Worm (Caenorhabditis elegans) whole organism, L4 larva: ENCODE data around the gene egl-21.

Experiments used
- F10B5.3 ChIP-seq: sonication (generic microtip); optimal IDR thresholded peaks from 2 replicates; lab custom pipeline; 2016; ENCODE audit warnings: mild to moderate bottlenecking, missing genetic modification characterization, missing compliant biosample characterization
- Y105C5A.15 ChIP-seq: fragments of 200-800 bp; sonication (Bioruptor generic); IDR thresholded peaks from 2 replicates; pipeline ENCODE4 v1.3.6; 2022; ENCODE audit warnings: missing genetic modification characterization, missing compliant biosample characterization
- aha-1 ChIP-seq: fragments of 150-350 bp; peaks from one replicate; lab custom pipeline; 2014; ENCODE audit warnings: missing biosample characterization, missing genetic modification characterization
- aly-2 ChIP-seq: sonication (generic microtip); optimal IDR thresholded peaks from 2 replicates; lab custom pipeline; 2018; ENCODE audit warnings: missing biosample characterization, missing genetic modification characterization
- ceh-20 ChIP-seq: fragments of 200-800 bp; sonication (Bioruptor generic); IDR thresholded peaks from 2 replicates; pipeline ENCODE4 v1.3.6; 2022; ENCODE audit warnings: missing genetic modification reagents, missing genetic modification characterization, missing compliant biosample characterization
- ceh-32 ChIP-seq: sonication (generic microtip); optimal IDR thresholded peaks from 2 replicates; lab custom pipeline; 2016; ENCODE audit warnings: mild to moderate bottlenecking, missing genetic modification characterization, missing compliant biosample characterization; ENCODE audit not compliant: poor library complexity
- ceh-44 ChIP-seq: fragments of 200-800 bp; sonication (Bioruptor generic); IDR thresholded peaks from 2 replicates; pipeline ENCODE4 v1.3.6; 2022; ENCODE audit warnings: missing genetic modification reagents, missing genetic modification characterization, missing compliant biosample characterization
- ceh-82 ChIP-seq: sonication (generic microtip); optimal IDR thresholded peaks from 2 replicates; lab custom pipeline; 2017; ENCODE audit warnings: missing biosample characterization, missing genetic modification characterization
- ctbp-1 ChIP-seq: fragments of 200-800 bp; sonication (Bioruptor generic); IDR thresholded peaks from 2 replicates; pipeline ENCODE4 v1.3.6; 2022; ENCODE audit warnings: missing genetic modification reagents, missing genetic modification characterization, missing compliant biosample characterization
- daf-12 ChIP-seq: fragments of 150-350 bp; optimal IDR thresholded peaks from 2 replicates; lab custom pipeline; 2014; ENCODE audit warnings: missing biosample characterization, missing genetic modification reagents, missing genetic modification characterization
- daf-16 ChIP-seq, 3 experiments: sonication (generic microtip); optimal IDR thresholded peaks; 2 replicates each; lab custom pipeline; 2016 to 2017; ENCODE audit warnings: missing genetic modification characterization in 3 of 3, missing genetic modification reagents in 3 of 3, mild to moderate bottlenecking in 2 of 3, missing compliant biosample characterization in 2 of 3, missing biosample characterization in 1 of 3, moderate library complexity in 1 of 3
- daf-8 ChIP-seq: fragments of 200-800 bp; sonication (Bioruptor generic); IDR thresholded peaks from 2 replicates; pipeline ENCODE4 v1.3.6; 2022; ENCODE audit warnings: missing genetic modification characterization, missing compliant biosample characterization
- dmd-6 ChIP-seq: fragments of 200-800 bp; sonication (Bioruptor generic); IDR thresholded peaks from 2 replicates; pipeline ENCODE4 v1.3.6; 2022; ENCODE audit warnings: missing genetic modification reagents, missing genetic modification characterization, missing compliant biosample characterization
- dmd-8 ChIP-seq: fragments of 200-800 bp; sonication (Bioruptor generic); IDR thresholded peaks from 2 replicates; pipeline ENCODE4 v1.3.6; 2022; ENCODE audit warnings: missing genetic modification characterization, missing compliant biosample characterization
- dmd-9 ChIP-seq: fragments of 200-800 bp; sonication (Bioruptor generic); IDR thresholded peaks from 2 replicates; pipeline ENCODE4 v1.3.6; 2022; ENCODE audit warnings: missing genetic modification reagents, missing genetic modification characterization, missing compliant biosample characterization
- dpl-1 ChIP-seq: fragments of 150-350 bp; optimal IDR thresholded peaks from 2 replicates; lab custom pipeline; 2014; ENCODE audit warnings: missing biosample characterization, missing genetic modification reagents, missing genetic modification characterization
- dve-1 ChIP-seq: sonication (generic microtip); optimal IDR thresholded peaks from 2 replicates; lab custom pipeline; 2017; ENCODE audit warnings: antibody characterized with exemption, mild to moderate bottlenecking, missing genetic modification characterization, missing compliant biosample characterization; ENCODE audit not compliant: insufficient read depth
- egl-27 ChIP-seq: sonication (generic microtip); optimal IDR thresholded peaks from 3 replicates; lab custom pipeline; 2017; ENCODE audit warnings: missing biosample characterization, missing genetic modification reagents, missing genetic modification characterization
- egl-43 ChIP-seq: fragments of 200-800 bp; sonication (Bioruptor generic); IDR thresholded peaks from 2 replicates; pipeline ENCODE4 v1.3.6; 2022; ENCODE audit warnings: missing genetic modification reagents, missing genetic modification characterization, missing compliant biosample characterization
- fkh-10 ChIP-seq: fragments of 150-350 bp; optimal IDR thresholded peaks from 2 replicates; lab custom pipeline; 2014; ENCODE audit warnings: missing biosample characterization, missing genetic modification reagents, missing genetic modification characterization
- gei-8 ChIP-seq: fragments of 200-800 bp; sonication (Bioruptor generic); optimal IDR thresholded peaks from 2 replicates; lab custom pipeline; 2018; ENCODE audit warnings: mild to moderate bottlenecking, missing genetic modification characterization, missing compliant biosample characterization
- hlh-11 ChIP-seq: fragments of 200-800 bp; sonication (Bioruptor generic); optimal IDR thresholded peaks from 2 replicates; lab custom pipeline; 2018; ENCODE audit warnings: mild to moderate bottlenecking, missing genetic modification characterization, missing compliant biosample characterization
- hlh-30 ChIP-seq: sonication (generic microtip); optimal IDR thresholded peaks from 2 replicates; lab custom pipeline; 2017; ENCODE audit warnings: antibody characterized with exemption, mild to moderate bottlenecking, missing genetic modification characterization, missing compliant biosample characterization; ENCODE audit not compliant: insufficient read depth
- jun-1 ChIP-seq: fragments of 150-350 bp; optimal IDR thresholded peaks from 2 replicates; lab custom pipeline; 2014; ENCODE audit warnings: missing biosample characterization, missing genetic modification reagents, missing genetic modification characterization
- lin-1 ChIP-seq: fragments of 200-800 bp; sonication (Bioruptor generic); IDR thresholded peaks from 2 replicates; pipeline ENCODE4 v1.3.6; 2022; ENCODE audit warnings: missing genetic modification reagents, missing genetic modification characterization, missing compliant biosample characterization
- lin-13 ChIP-seq: fragments of 150-350 bp; optimal IDR thresholded peaks from 2 replicates; lab custom pipeline; 2014; ENCODE audit warnings: missing biosample characterization, missing genetic modification reagents, missing genetic modification characterization
- madf-5 ChIP-seq, 2 experiments: fragments of 200-800 bp; sonication (Bioruptor generic); IDR thresholded peaks; 2 replicates each; pipeline ENCODE4 v1.3.6; 2022; ENCODE audit warnings: missing compliant biosample characterization in 2 of 2, missing genetic modification characterization in 2 of 2
- mdt-29 ChIP-seq: fragments of 200-800 bp; sonication (Bioruptor generic); IDR thresholded peaks from 2 replicates; pipeline ENCODE4 v1.3.6; 2022; ENCODE audit warnings: missing genetic modification reagents, missing genetic modification characterization, missing compliant biosample characterization
- mes-2 ChIP-seq: sonication (generic microtip); optimal IDR thresholded peaks from 2 replicates; lab custom pipeline; 2016; ENCODE audit warnings: missing genotype, mild to moderate bottlenecking, missing genetic modification characterization, missing compliant biosample characterization; ENCODE audit not compliant: poor library complexity, severe bottlenecking
- nhr-111 ChIP-seq: fragments of 200-800 bp; sonication (Bioruptor generic); optimal IDR thresholded peaks from 2 replicates; lab custom pipeline; 2018; ENCODE audit warnings: mild to moderate bottlenecking, missing genetic modification characterization, missing compliant biosample characterization
- nhr-237 ChIP-seq: sonication (generic microtip); optimal IDR thresholded peaks from 2 replicates; lab custom pipeline; 2017; ENCODE audit warnings: missing biosample characterization, missing genetic modification characterization
- nhr-25 ChIP-seq: sonication (generic microtip); optimal IDR thresholded peaks from 2 replicates; lab custom pipeline; 2017; ENCODE audit warnings: missing genetic modification characterization, mild to moderate bottlenecking, missing compliant biosample characterization, antibody characterized with exemption, moderate library complexity, borderline replicate concordance; ENCODE audit not compliant: insufficient read depth
- nhr-42 ChIP-seq: fragments of 200-800 bp; sonication (Bioruptor generic); IDR thresholded peaks from 2 replicates; pipeline ENCODE4 v1.3.6; 2022; ENCODE audit warnings: missing genetic modification characterization, missing compliant biosample characterization
- nhr-48 ChIP-seq: sonication (generic microtip); optimal IDR thresholded peaks from 2 replicates; lab custom pipeline; 2016; ENCODE audit warnings: mild to moderate bottlenecking, missing genetic modification characterization, missing compliant biosample characterization
- nhr-76 ChIP-seq: fragments of 150-350 bp; optimal IDR thresholded peaks from 2 replicates; lab custom pipeline; 2014; ENCODE audit warnings: missing biosample characterization, missing genetic modification characterization
- nhr-77 ChIP-seq: fragments of 150-350 bp; optimal IDR thresholded peaks from 2 replicates; lab custom pipeline; 2014; ENCODE audit warnings: missing biosample characterization, missing genetic modification characterization
- spr-1 ChIP-seq: sonication (generic microtip); optimal IDR thresholded peaks from 2 replicates; lab custom pipeline; 2016; ENCODE audit warnings: mild to moderate bottlenecking, missing genetic modification characterization, missing compliant biosample characterization
- tag-97 ChIP-seq: fragments of 200-800 bp; sonication (Bioruptor generic); IDR thresholded peaks from 2 replicates; pipeline ENCODE4 v1.3.6; 2022; ENCODE audit warnings: missing genetic modification characterization, missing compliant biosample characterization
- unc-130 ChIP-seq: sonication (generic microtip); optimal IDR thresholded peaks from 2 replicates; lab custom pipeline; 2016; ENCODE audit warnings: missing genetic modification reagents, missing genetic modification characterization, missing compliant biosample characterization
- unc-39 ChIP-seq: sonication (generic microtip); optimal IDR thresholded peaks from 2 replicates; lab custom pipeline; 2017; ENCODE audit warnings: missing biosample characterization, missing genetic modification characterization
- unc-62 ChIP-seq, 3 experiments: fragments of 150-350 bp in 1 of 3; sonication (generic microtip); optimal IDR thresholded peaks in 2 of 3; peaks in 1 of 3; 1 replicate in 1 of 3; 2 replicates in 2 of 3; lab custom pipeline; 2014 to 2017; ENCODE audit warnings: missing biosample characterization in 3 of 3, missing genetic modification characterization in 3 of 3, missing genetic modification reagents in 3 of 3, missing genotype in 1 of 3
- zip-11 ChIP-seq: fragments of 200-800 bp; sonication (Bioruptor generic); IDR thresholded peaks from 2 replicates; pipeline ENCODE4 v1.3.6; 2022; ENCODE audit warnings: missing genetic modification characterization, missing compliant biosample characterization
- zip-2 ChIP-seq: fragments of 150-350 bp; optimal IDR thresholded peaks from 2 replicates; lab custom pipeline; 2014; ENCODE audit warnings: missing biosample characterization, missing genetic modification characterization
- ztf-11 ChIP-seq: fragments of 150-350 bp; optimal IDR thresholded peaks from 2 replicates; lab custom pipeline; 2014; ENCODE audit warnings: missing biosample characterization, missing genetic modification characterization
- ztf-7 ChIP-seq: fragments of 150-350 bp; optimal IDR thresholded peaks from 2 replicates; lab custom pipeline; 2014; ENCODE audit warnings: missing biosample characterization, missing genetic modification characterization

Gene egl-21

ce11 chrIV:10482585-10482984, 941 bp upstream of the egl-21 start (continued):
- no peak for TF ChIP-seq nhr-76 (tag; lab: Kevin White, UChicago)
- no peak for TF ChIP-seq dmd-9 (GFP tag; lab: Robert Waterston, UW)
- TF ChIP-seq ceh-82 (tag; lab: Kevin White, UChicago): no peak
- TF ChIP-seq F10B5.3 (tag; lab: Kevin White, UChicago): no peak
- no peak for TF ChIP-seq egl-27
- no peak for TF ChIP-seq ceh-32
- TF ChIP-seq jun-1 (tag; lab: Kevin White, UChicago): no peak
- TF ChIP-seq spr-1 (tag; lab: Kevin White, UChicago): no peak
- no peak for TF ChIP-seq daf-12
- TF ChIP-seq daf-16 (GFP tag; optimal IDR thresholded peaks at IDR 0.05; lab: Kevin White, UChicago): no peak
- TF ChIP-seq daf-16 (tag; optimal IDR thresholded peaks at IDR 0.05; lab: Kevin White, UChicago): peak; percentile 47
- TF ChIP-seq zip-11: no peak
- no peak for TF ChIP-seq nhr-237 (tag; lab: Kevin White, UChicago)

- peak in 1 of 2 experiments; percentile 95 for TF ChIP-seq unc-62 (GFP tag; optimal IDR thresholded peaks at IDR 0.05 in 1 of 2; lab: Kevin White, UChicago)
- TF ChIP-seq unc-62 (tag; optimal IDR thresholded peaks at IDR 0.05; lab: Kevin White, UChicago): no peak
- no peak for TF ChIP-seq madf-5 (GFP tag; IDR thresholded peaks at IDR 0.05; lab: Robert Waterston, UW)
- TF ChIP-seq egl-43 (GFP tag; lab: Robert Waterston, UW): no peak
- TF ChIP-seq ztf-7 (tag; lab: Kevin White, UChicago): no peak
- TF ChIP-seq, all 104 proteins: peak for 1
These were observed 6.4 kb downstream of the egl-21 start for ce11 chrIV:10475234-10475633.

DNA sequence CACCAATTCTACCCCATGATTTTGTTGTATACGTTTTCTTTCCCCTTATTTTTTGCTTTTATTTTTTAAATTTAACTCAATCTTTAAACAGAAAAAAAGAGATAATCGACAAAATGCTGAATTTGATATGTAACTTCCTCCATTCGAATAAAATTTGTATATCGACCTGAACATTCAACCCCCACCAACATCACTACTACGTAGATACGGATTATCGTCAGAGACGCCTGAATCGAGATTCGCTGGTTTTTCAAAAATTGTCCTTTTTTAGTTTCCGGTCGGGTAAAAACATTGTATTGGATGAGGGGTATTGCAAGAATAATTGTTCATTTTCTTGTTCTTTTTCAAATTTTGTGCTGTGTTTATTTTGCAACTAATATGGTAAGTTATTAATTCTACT, 9.2 kb downstream of the egl-21 start, which contains the start of gene bgnt-1.1:
TSS of gene bgnt-1.1 (plus strand) at position 301 of the 400 bp plus-strand sequence.
- TF ChIP-seq gei-8 (GFP tag; lab: Kevin White, UChicago) (no peak), aha-1 (tag; lab: Kevin White, UChicago) (peak; percentile 44)

DNA sequence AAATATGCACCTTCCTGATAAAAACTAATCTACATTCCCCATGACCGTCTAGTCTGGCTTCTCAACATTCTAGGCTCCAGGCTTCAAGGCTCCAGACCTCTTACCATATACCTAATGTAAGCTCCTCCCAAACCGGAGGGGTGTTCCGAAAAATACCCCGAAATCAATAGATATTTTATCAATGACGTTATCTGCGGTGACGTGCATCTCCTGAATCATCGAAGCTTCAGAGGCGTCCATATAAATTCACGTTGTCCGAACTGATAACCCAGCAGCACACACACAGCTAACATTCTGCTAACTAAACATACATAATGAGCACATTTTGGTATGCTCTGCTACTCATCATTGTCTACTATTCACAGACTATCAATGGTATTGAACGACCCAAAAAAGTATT, 12.2 kb downstream of the egl-21 start, which contains the start of gene ugt-44:
TSS of gene ugt-44 (plus strand) at position 248 of the 400 bp plus-strand sequence.
- TF ChIP-seq hlh-30 (tag; lab: Kevin White, UChicago) (no peak), unc-39 (tag; lab: Kevin White, UChicago) (no peak), mdt-29 (no peak), Y105C5A.15 (GFP tag; lab: Robert Waterston, UW) (no peak), nhr-25 (no peak), madf-5 (GFP tag; IDR thresholded peaks at IDR 0.05; lab: Robert Waterston, UW) (no peak), ctbp-1 (GFP tag; lab: Robert Waterston, UW) (no peak), unc-130 (GFP tag; lab: Kevin White, UChicago) (no peak), fkh-10 (GFP tag; lab: Kevin White, UChicago) (no peak), dmd-9 (GFP tag; lab: Robert Waterston, UW) (no peak), hlh-11 (tag; lab: Kevin White, UChicago) (peak; percentile 77), lin-1 (GFP tag; lab: Robert Waterston, UW) (0 out of 2 replicates have a peak, but pooled peaks have one; percentile 26), daf-16 (GFP tag; optimal IDR thresholded peaks at IDR 0.05; lab: Kevin White, UChicago) (no peak), daf-16 (tag; optimal IDR thresholded peaks at IDR 0.05; lab: Kevin White, UChicago) (peak; percentile 24), nhr-111 (GFP tag; lab: Kevin White, UChicago) (no peak), aly-2 (no peak), ceh-44 (no peak), daf-8 (GFP tag; lab: Robert Waterston, UW) (no peak), tag-97 (GFP tag; lab: Robert Waterston, UW) (no peak), nhr-42 (GFP tag; lab: Robert Waterston, UW) (no peak), dve-1 (peak; percentile 10), ztf-11 (tag; lab: Kevin White, UChicago) (no peak), nhr-237 (tag; lab: Kevin White, UChicago) (no peak), dmd-8 (GFP tag; lab: Robert Waterston, UW) (no peak), dpl-1 (GFP tag; lab: Kevin White, UChicago) (no peak), zip-2 (no peak), unc-62 (GFP tag; optimal IDR thresholded peaks at IDR 0.05 in 1 of 2; lab: Kevin White, UChicago) (no peak), unc-62 (tag; optimal IDR thresholded peaks at IDR 0.05; lab: Kevin White, UChicago) (no peak), mes-2 (tag; lab: Kevin White, UChicago) (no peak), nhr-77 (tag; lab: Kevin White, UChicago) (no peak), nhr-48 (no peak), dmd-6 (peak; percentile 85), lin-13 (GFP tag; lab: Kevin White, UChicago) (no peak), ceh-20 (GFP tag; lab: Robert Waterston, UW) (no peak)
